Fruit fly (Drosophila melanogaster): Measurements from ENCODE around the gene CG9259.

DNA sequence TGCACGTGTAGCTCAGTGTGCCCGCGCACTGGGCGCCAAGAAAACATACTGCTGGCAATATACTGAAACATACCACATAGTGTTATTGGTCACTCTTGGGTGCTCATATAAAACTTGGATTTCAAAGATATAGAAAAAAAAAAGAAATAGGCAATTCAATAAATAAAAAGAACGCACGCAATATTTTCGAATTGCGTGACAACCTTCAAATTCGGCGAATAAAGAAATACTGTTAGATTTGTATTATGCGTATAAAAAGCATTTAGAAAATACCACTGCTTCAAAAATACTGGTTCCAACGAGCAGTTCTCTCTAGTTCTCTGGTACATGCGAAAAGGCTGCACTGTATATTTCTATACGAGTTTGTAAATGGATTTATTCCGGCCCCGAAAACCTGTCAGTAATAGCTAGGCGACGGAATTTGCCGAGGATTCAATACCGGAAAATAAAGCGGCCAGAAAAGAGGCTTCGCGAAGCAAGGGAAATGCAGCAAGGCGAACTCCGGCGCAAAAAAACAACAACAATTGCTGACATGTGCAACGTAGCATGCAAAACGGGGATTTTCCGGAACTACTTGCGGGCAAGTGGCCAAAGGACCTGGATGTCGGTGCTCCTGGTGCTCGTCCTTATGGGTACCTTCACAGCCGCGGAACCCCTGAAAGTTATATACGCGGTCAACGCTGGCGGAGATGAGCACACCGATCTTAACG, 13.4 kb downstream of the CG9259 start, which contains the start of gene CG9257:
- TF ChIP-seq CG8478 (optimal IDR thresholded peaks at IDR 0.05) = no peak
- TF ChIP-seq CTCF (optimal IDR thresholded peaks at IDR 0.05) = no peak

Data from S2 (cell line).